Worm (Caenorhabditis elegans): ENCODE data around the gene F59B1.6.
"Not testable (repeated sequence)": the region's sequence is repeated elsewhere in the genome, so short reads cannot be mapped to it uniquely, and the experiment has no call there.

F59B1.6 gene

ce11 chrV:3626944-3627343, 4.5 kb downstream of the F59B1.6 start, which contains the start of gene F59B1.4:
TSS of gene F59B1.4 (minus strand) at chrV:3627044.
- no peak for TF ChIP-seq unc-62 (GFP tag; optimal IDR thresholded peaks at IDR 0.05)

ce11 chrV:3620608-3621007, 10.9 kb downstream of the F59B1.6 start, which contains the start of gene srx-93:
TSS of gene srx-93 (minus strand) at chrV:3620708.
- not testable (repeated sequence) for TF ChIP-seq unc-62 (GFP tag; optimal IDR thresholded peaks at IDR 0.05)

- TF ChIP-seq unc-62 (GFP tag; optimal IDR thresholded peaks at IDR 0.05) = no peak
These were observed 14.6 kb downstream of the F59B1.6 start for ce11 chrV:3616844-3617243.

- TF ChIP-seq unc-62 (GFP tag; optimal IDR thresholded peaks at IDR 0.05) = no peak
These were observed 17.1 kb downstream of the F59B1.6 start, which contains the start of gene T22F3.11 for ce11 chrV:3614397-3614796. TSS of gene T22F3.11 (minus strand) at chrV:3614553.

ce11 chrV:3613042-3613441, 18.4 kb downstream of the F59B1.6 start:
- no peak for TF ChIP-seq unc-62 (GFP tag; optimal IDR thresholded peaks at IDR 0.05)

ce11 chrV:3611654-3612053, 19.8 kb downstream of the F59B1.6 start, which contains the start of gene T22F3.10:
TSS of gene T22F3.10 (minus strand) at chrV:3611754.
- no peak for TF ChIP-seq unc-62 (GFP tag; optimal IDR thresholded peaks at IDR 0.05)

- TF ChIP-seq unc-62 (GFP tag; optimal IDR thresholded peaks at IDR 0.05) = no peak
These were observed 20.8 kb downstream of the F59B1.6 start for ce11 chrV:3610709-3611108.

- TF ChIP-seq unc-62 (GFP tag; optimal IDR thresholded peaks at IDR 0.05) = no peak
These were observed 25.1 kb downstream of the F59B1.6 start for ce11 chrV:3606391-3606790.

ce11 chrV:3605325-3605724, 26.2 kb downstream of the F59B1.6 start, which contains the start of gene T22F3.8:
TSS of gene T22F3.8 (minus strand) at chrV:3605425.
- no peak for TF ChIP-seq unc-62 (GFP tag; optimal IDR thresholded peaks at IDR 0.05)

- no peak for TF ChIP-seq unc-62 (GFP tag; optimal IDR thresholded peaks at IDR 0.05)
These were observed 30.9 kb downstream of the F59B1.6 start, which contains the start of gene T22F3.7 for ce11 chrV:3600570-3600969. TSS of gene T22F3.7 (minus strand) at chrV:3600670.

- not testable (repeated sequence) for TF ChIP-seq unc-62 (GFP tag; optimal IDR thresholded peaks at IDR 0.05)
These were observed 34.4 kb downstream of the F59B1.6 start, which contains the start of gene srh-212 for ce11 chrV:3597052-3597451. TSS of gene srh-212 (minus strand) at chrV:3597152.

ce11 chrV:3594936-3595335, 36.6 kb downstream of the F59B1.6 start, which contains the start of gene srh-213:
TSS of gene srh-213 (minus strand) at chrV:3595036.
- TF ChIP-seq unc-62 (GFP tag; optimal IDR thresholded peaks at IDR 0.05) = no peak

ce11 chrV:3592099-3592498, 39.4 kb downstream of the F59B1.6 start, which contains the start of gene T22F3.12:
TSS of gene T22F3.12 (minus strand) at chrV:3592199.
- no peak for TF ChIP-seq unc-62 (GFP tag; optimal IDR thresholded peaks at IDR 0.05)

ce11 chrV:3588223-3588622, 43.3 kb downstream of the F59B1.6 start:
- TF ChIP-seq unc-62 (GFP tag; optimal IDR thresholded peaks at IDR 0.05) = no peak

- no peak for TF ChIP-seq unc-62 (GFP tag; optimal IDR thresholded peaks at IDR 0.05)
These were observed 43.9 kb downstream of the F59B1.6 start for ce11 chrV:3587633-3588032.

- TF ChIP-seq unc-62 (GFP tag; optimal IDR thresholded peaks at IDR 0.05) = no peak
These were observed 45.3 kb downstream of the F59B1.6 start, which contains the start of the genes rpl-11.1 and T22F3.2 for ce11 chrV:3586014-3586689. TSS of gene rpl-11.1 (minus strand) at chrV:3586064. TSS of gene T22F3.2 (plus strand) at chrV:3586639.

- no peak for TF ChIP-seq unc-62 (GFP tag; optimal IDR thresholded peaks at IDR 0.05)
These were observed 46.5 kb downstream of the F59B1.6 start for ce11 chrV:3585011-3585410.
